Worm (Caenorhabditis elegans) whole organism, mixed stage, embryonic: ENCODE results near the gene F37H8.5.

ENCODE experiments used
- M03D4.4 ChIP-seq: sonication (generic microtip); optimal IDR thresholded peaks from 2 replicates; lab custom pipeline; 2017; ENCODE audit warnings: mild to moderate bottlenecking, missing genetic modification characterization, missing compliant biosample characterization
- lin-13 ChIP-seq: fragments of 150-350 bp; optimal IDR thresholded peaks from 2 replicates; lab custom pipeline; 2014; ENCODE audit warnings: missing biosample characterization, missing genetic modification characterization
- lsy-2 ChIP-seq: fragments of 150-350 bp; optimal IDR thresholded peaks from 2 replicates; lab custom pipeline; 2014; ENCODE audit warnings: missing biosample characterization, missing genetic modification characterization
- mep-1 ChIP-seq: fragments of 150-350 bp; optimal IDR thresholded peaks from 2 replicates; lab custom pipeline; 2017; ENCODE audit warnings: missing biosample characterization, missing genetic modification reagents, missing genetic modification characterization, inconsistent platforms
- nhr-12 ChIP-seq: fragments of 150-350 bp; optimal IDR thresholded peaks from 2 replicates; lab custom pipeline; 2014; ENCODE audit warnings: missing biosample characterization, missing genetic modification characterization
- nhr-237 ChIP-seq: fragments of 150-350 bp; optimal IDR thresholded peaks from 2 replicates; lab custom pipeline; 2014; ENCODE audit warnings: missing biosample characterization, missing genetic modification characterization
- pha-4 ChIP-seq: fragments of 150-350 bp; optimal IDR thresholded peaks from 2 replicates; lab custom pipeline; 2018; ENCODE audit warnings: missing biosample characterization, missing genetic modification reagents, missing genetic modification characterization
- snpc-4 ChIP-seq: fragments of 150-350 bp; optimal IDR thresholded peaks from 2 replicates; lab custom pipeline; 2014; ENCODE audit warnings: missing biosample characterization, missing genetic modification characterization
- unc-39 ChIP-seq: fragments of 150-350 bp; optimal IDR thresholded peaks from 2 replicates; lab custom pipeline; 2014; ENCODE audit warnings: missing biosample characterization, missing genetic modification characterization
- ztf-11 ChIP-seq: fragments of 150-350 bp; optimal IDR thresholded peaks from 2 replicates; lab custom pipeline; 2014; ENCODE audit warnings: missing biosample characterization, missing genetic modification characterization

ce11 chrII:11142571-11142970 lies 45.4 kb upstream of the F37H8.5 start, which contains the start of gene arrd-6:
- TF ChIP-seq lin-13: no peak
- no peak for TF ChIP-seq unc-39 (tag; lab: Kevin White, UChicago)
- TF ChIP-seq nhr-12: no peak
- no peak for TF ChIP-seq pha-4 (tag; lab: Kevin White, UChicago)
- TF ChIP-seq nhr-237 (tag; lab: Kevin White, UChicago): no peak
- TF ChIP-seq ztf-11: no peak
- no peak for TF ChIP-seq lsy-2 (tag; lab: Kevin White, UChicago)
- TF ChIP-seq M03D4.4 (tag; lab: Kevin White, UChicago): no peak
- no peak for TF ChIP-seq snpc-4 (tag; lab: Kevin White, UChicago)
- TF ChIP-seq mep-1: no peak
